Fruit fly (Drosophila melanogaster): ENCODE measurements around the gene CG33510.

CG33510 gene

dm6 chr2L:21084268-21084667 lies at the start of gene CG33510:
CG33510 (minus strand) TSS chr2L:21084326.
- TF ChIP-seq psq (optimal IDR thresholded peaks at IDR 0.05) (no peak), Myc (optimal IDR thresholded peaks at IDR 0.05) (no peak), Sin3A (optimal IDR thresholded peaks at IDR 0.05) (no peak), ttk (optimal IDR thresholded peaks at IDR 0.05) (no peak), h (optimal IDR thresholded peaks at IDR 0.05) (no peak), insv (optimal IDR thresholded peaks at IDR 0.05) (no peak)

- TF ChIP-seq Myc (optimal IDR thresholded peaks at IDR 0.05) (no peak), insv (optimal IDR thresholded peaks at IDR 0.05) (no peak), ttk (optimal IDR thresholded peaks at IDR 0.05) (no peak), Sin3A (optimal IDR thresholded peaks at IDR 0.05) (no peak), h (optimal IDR thresholded peaks at IDR 0.05) (no peak), psq (optimal IDR thresholded peaks at IDR 0.05) (no peak)
Measured at dm6 chr2L:21115687-21116086, 31.6 kb upstream of the CG33510 start.

dm6 chr2L:21113546-21113945 lies 29.4 kb upstream of the CG33510 start:
- TF ChIP-seq psq (optimal IDR thresholded peaks at IDR 0.05) (no peak), insv (optimal IDR thresholded peaks at IDR 0.05) (no peak), ttk (optimal IDR thresholded peaks at IDR 0.05) (no peak), h (optimal IDR thresholded peaks at IDR 0.05) (no peak), Myc (optimal IDR thresholded peaks at IDR 0.05) (no peak), Sin3A (optimal IDR thresholded peaks at IDR 0.05) (no peak)

dm6 chr2L:21111849-21112248 lies 27.7 kb upstream of the CG33510 start:
- no peak for TF ChIP-seq psq (optimal IDR thresholded peaks at IDR 0.05)
- no peak for TF ChIP-seq h (optimal IDR thresholded peaks at IDR 0.05)
- TF ChIP-seq Sin3A (optimal IDR thresholded peaks at IDR 0.05), result no peak
- no peak for TF ChIP-seq insv (optimal IDR thresholded peaks at IDR 0.05)
- no peak for TF ChIP-seq ttk (optimal IDR thresholded peaks at IDR 0.05)
- no peak for TF ChIP-seq Myc (optimal IDR thresholded peaks at IDR 0.05)

- TF ChIP-seq Sin3A (optimal IDR thresholded peaks at IDR 0.05), result no peak
- no peak for TF ChIP-seq insv (optimal IDR thresholded peaks at IDR 0.05)
- no peak for TF ChIP-seq h (optimal IDR thresholded peaks at IDR 0.05)
- TF ChIP-seq Myc (optimal IDR thresholded peaks at IDR 0.05), result no peak
- TF ChIP-seq psq (optimal IDR thresholded peaks at IDR 0.05), result no peak
- TF ChIP-seq ttk (optimal IDR thresholded peaks at IDR 0.05), result no peak
Measured at dm6 chr2L:21109680-21110079, 25.6 kb upstream of the CG33510 start.

- TF ChIP-seq Myc (optimal IDR thresholded peaks at IDR 0.05) (no peak), Sin3A (optimal IDR thresholded peaks at IDR 0.05) (no peak), insv (optimal IDR thresholded peaks at IDR 0.05) (no peak), h (optimal IDR thresholded peaks at IDR 0.05) (no peak), psq (optimal IDR thresholded peaks at IDR 0.05) (no peak), ttk (optimal IDR thresholded peaks at IDR 0.05) (no peak)
Measured at dm6 chr2L:21108759-21109282, 24.7 kb upstream of the CG33510 start.

dm6 chr2L:21107651-21108489 lies 23.7 kb upstream of the CG33510 start:
- peak; percentile 80 for TF ChIP-seq psq (optimal IDR thresholded peaks at IDR 0.05)
- TF ChIP-seq Sin3A (optimal IDR thresholded peaks at IDR 0.05), result no peak

dm6 chr2L:21105127-21105526 lies 21.0 kb upstream of the CG33510 start:
- TF ChIP-seq ttk (optimal IDR thresholded peaks at IDR 0.05), result no peak
- no peak for TF ChIP-seq Sin3A (optimal IDR thresholded peaks at IDR 0.05)
- TF ChIP-seq Myc (optimal IDR thresholded peaks at IDR 0.05), result no peak
- TF ChIP-seq psq (optimal IDR thresholded peaks at IDR 0.05), result no peak
- TF ChIP-seq h (optimal IDR thresholded peaks at IDR 0.05), result no peak
- no peak for TF ChIP-seq insv (optimal IDR thresholded peaks at IDR 0.05)

- TF ChIP-seq insv (optimal IDR thresholded peaks at IDR 0.05) (no peak), Myc (optimal IDR thresholded peaks at IDR 0.05) (no peak), ttk (optimal IDR thresholded peaks at IDR 0.05) (no peak), Sin3A (optimal IDR thresholded peaks at IDR 0.05) (no peak), psq (optimal IDR thresholded peaks at IDR 0.05) (no peak), h (optimal IDR thresholded peaks at IDR 0.05) (no peak)
Measured at dm6 chr2L:21104326-21104725, 20.2 kb upstream of the CG33510 start, which contains the start of the genes CG46307 and Nhe2. CG46307 (plus strand) TSS chr2L:21104568. Nhe2 (plus strand) TSS chr2L:21104568.

- TF ChIP-seq ttk (optimal IDR thresholded peaks at IDR 0.05) (no peak), psq (optimal IDR thresholded peaks at IDR 0.05) (no peak), Myc (optimal IDR thresholded peaks at IDR 0.05) (no peak), insv (optimal IDR thresholded peaks at IDR 0.05) (no peak), h (optimal IDR thresholded peaks at IDR 0.05) (no peak), Sin3A (optimal IDR thresholded peaks at IDR 0.05) (no peak)
Measured at dm6 chr2L:21102399-21103108, 18.4 kb upstream of the CG33510 start, which contains the start of gene CG9257. CG9257 (plus strand) TSS chr2L:21102743.

dm6 chr2L:21097850-21098249 lies 13.7 kb upstream of the CG33510 start:
- TF ChIP-seq psq (optimal IDR thresholded peaks at IDR 0.05) (no peak), insv (optimal IDR thresholded peaks at IDR 0.05) (no peak), Sin3A (optimal IDR thresholded peaks at IDR 0.05) (no peak), ttk (optimal IDR thresholded peaks at IDR 0.05) (no peak), h (optimal IDR thresholded peaks at IDR 0.05) (no peak), Myc (optimal IDR thresholded peaks at IDR 0.05) (no peak)

dm6 chr2L:21096448-21096994 lies 12.4 kb upstream of the CG33510 start, which contains the start of gene CG34136:
CG34136 (plus strand) TSS chr2L:21096922.
- TF ChIP-seq insv (optimal IDR thresholded peaks at IDR 0.05) (no peak), h (optimal IDR thresholded peaks at IDR 0.05) (no peak), Myc (optimal IDR thresholded peaks at IDR 0.05) (no peak)

Data from Kc167 (cell line).